Worm (Caenorhabditis elegans) whole organism, L2 larva: ENCODE measurements around the gene R13H4.7.

Experiments used
- C34F6.9 ChIP-seq: fragments of 150-350 bp; optimal IDR thresholded peaks from 2 replicates; lab custom pipeline; 2014; ENCODE audit warnings: missing biosample characterization, missing genetic modification characterization
- F13H6.1 ChIP-seq: sonication (generic microtip); optimal IDR thresholded peaks from 2 replicates; lab custom pipeline; 2016; ENCODE audit warnings: missing genetic modification characterization, missing compliant biosample characterization
- R02D3.7 ChIP-seq: fragments of 150-350 bp; optimal IDR thresholded peaks from 2 replicates; lab custom pipeline; 2014; ENCODE audit warnings: missing biosample characterization, missing genetic modification characterization
- Y55F3AM.14 ChIP-seq: fragments of 200-800 bp; sonication (Bioruptor generic); optimal IDR thresholded peaks from 2 replicates; lab custom pipeline; 2018; ENCODE audit warnings: mild to moderate bottlenecking, missing genetic modification characterization, missing compliant biosample characterization
- ZK546.5 ChIP-seq: sonication (generic microtip); optimal IDR thresholded peaks from 2 replicates; lab custom pipeline; 2017; ENCODE audit warnings: missing biosample characterization, missing genetic modification characterization
- aly-2 ChIP-seq: fragments of 150-350 bp; optimal IDR thresholded peaks from 2 replicates; lab custom pipeline; 2014; ENCODE audit warnings: missing biosample characterization, missing genetic modification characterization
- ama-1 ChIP-seq: fragments of 150-350 bp; optimal IDR thresholded peaks from 2 replicates; lab custom pipeline; 2018; ENCODE audit warnings: inconsistent platforms
- blmp-1 ChIP-seq: sonication (generic microtip); optimal IDR thresholded peaks from 2 replicates; lab custom pipeline; 2017; ENCODE audit warnings: missing genetic modification characterization, mild to moderate bottlenecking, missing compliant biosample characterization, antibody characterized with exemption, moderate library complexity; ENCODE audit not compliant: insufficient read depth
- ceh-16 ChIP-seq: fragments of 150-350 bp; optimal IDR thresholded peaks from 2 replicates; lab custom pipeline; 2014; ENCODE audit warnings: missing biosample characterization, missing genetic modification characterization
- ceh-82 ChIP-seq: fragments of 150-350 bp; optimal IDR thresholded peaks from 2 replicates; lab custom pipeline; 2014; ENCODE audit warnings: missing biosample characterization, missing genetic modification characterization
- crh-2 ChIP-seq: sonication (generic microtip); optimal IDR thresholded peaks from 2 replicates; lab custom pipeline; 2017; ENCODE audit warnings: missing biosample characterization, missing genetic modification characterization
- dmd-4 ChIP-seq: sonication (generic microtip); optimal IDR thresholded peaks from 2 replicates; lab custom pipeline; 2017; ENCODE audit warnings: missing biosample characterization, missing genetic modification characterization
- egl-27 ChIP-seq: sonication (generic microtip); optimal IDR thresholded peaks from 3 replicates; lab custom pipeline; 2017; ENCODE audit warnings: missing biosample characterization, missing genetic modification reagents, missing genetic modification characterization
- elt-1 ChIP-seq: fragments of 150-350 bp; optimal IDR thresholded peaks from 2 replicates; lab custom pipeline; 2014; ENCODE audit warnings: missing biosample characterization, missing genetic modification characterization
- elt-3 ChIP-seq: sonication (generic microtip); optimal IDR thresholded peaks from 2 replicates; lab custom pipeline; 2017; ENCODE audit warnings: missing biosample characterization, missing genetic modification characterization
- fos-1 ChIP-seq: fragments of 150-350 bp; optimal IDR thresholded peaks from 2 replicates; lab custom pipeline; 2014; ENCODE audit warnings: missing biosample characterization, missing genetic modification characterization
- lin-11 ChIP-seq: fragments of 150-350 bp; sonication (generic microtip); optimal IDR thresholded peaks from 2 replicates; lab custom pipeline; 2014; ENCODE audit warnings: missing biosample characterization, missing genetic modification characterization, inconsistent platforms, mixed read lengths
- lin-13 ChIP-seq: fragments of 150-350 bp; optimal IDR thresholded peaks from 2 replicates; lab custom pipeline; 2014; ENCODE audit warnings: missing biosample characterization, missing genetic modification reagents, missing genetic modification characterization
- lin-39 ChIP-seq: fragments of 150-350 bp; optimal IDR thresholded peaks from 2 replicates; lab custom pipeline; 2014; ENCODE audit warnings: missing biosample characterization, missing genetic modification reagents, missing genetic modification characterization
- lsy-2 ChIP-seq, 2 experiments: fragments of 150-350 bp in 1 of 2; sonication (generic microtip) in 1 of 2; optimal IDR thresholded peaks; 2 replicates each; lab custom pipeline; 2014 to 2017; ENCODE audit warnings: missing biosample characterization in 2 of 2, missing genetic modification characterization in 2 of 2
- mab-5 ChIP-seq: fragments of 150-350 bp; optimal IDR thresholded peaks from 2 replicates; lab custom pipeline; 2014; ENCODE audit warnings: missing biosample characterization, missing genetic modification characterization
- mbf-1 ChIP-seq: sonication (generic microtip); optimal IDR thresholded peaks from 2 replicates; lab custom pipeline; 2017; ENCODE audit warnings: missing biosample characterization, missing genetic modification characterization
- mdl-1 ChIP-seq, 2 experiments: fragments of 150-350 bp in 1 of 2; sonication (generic microtip) in 1 of 2; optimal IDR thresholded peaks; 2 replicates each; lab custom pipeline; 2017; ENCODE audit warnings: missing biosample characterization in 2 of 2, missing genetic modification characterization in 2 of 2
- nhr-10 ChIP-seq: sonication (generic microtip); optimal IDR thresholded peaks from 2 replicates; lab custom pipeline; 2017; ENCODE audit warnings: missing biosample characterization, missing genetic modification characterization
- nhr-11 ChIP-seq: fragments of 150-350 bp; optimal IDR thresholded peaks from 2 replicates; lab custom pipeline; 2014; ENCODE audit warnings: missing biosample characterization, missing genetic modification characterization
- nhr-12 ChIP-seq: fragments of 150-350 bp; optimal IDR thresholded peaks from 2 replicates; lab custom pipeline; 2014; ENCODE audit warnings: missing biosample characterization, missing genetic modification characterization
- nhr-129 ChIP-seq: fragments of 150-350 bp; optimal IDR thresholded peaks from 2 replicates; lab custom pipeline; 2014; ENCODE audit warnings: missing biosample characterization, missing genetic modification characterization
- nhr-21 ChIP-seq: fragments of 150-350 bp; optimal IDR thresholded peaks from 2 replicates; lab custom pipeline; 2014; ENCODE audit warnings: missing biosample characterization, missing genetic modification characterization
- nhr-23 ChIP-seq: fragments of 150-350 bp; optimal IDR thresholded peaks from 2 replicates; lab custom pipeline; 2014; ENCODE audit warnings: missing biosample characterization, missing genetic modification reagents, missing genetic modification characterization
- nhr-237 ChIP-seq: fragments of 150-350 bp; optimal IDR thresholded peaks from 2 replicates; lab custom pipeline; 2014; ENCODE audit warnings: missing biosample characterization, missing genetic modification characterization
- nhr-25 ChIP-seq: fragments of 150-350 bp; sonication (generic microtip); optimal IDR thresholded peaks from 3 replicates; lab custom pipeline; 2014; ENCODE audit warnings: missing biosample characterization, missing genetic modification characterization
- nhr-6 ChIP-seq: fragments of 150-350 bp; optimal IDR thresholded peaks from 2 replicates; lab custom pipeline; 2014; ENCODE audit warnings: missing biosample characterization, missing genetic modification characterization
- nhr-77 ChIP-seq: fragments of 150-350 bp; optimal IDR thresholded peaks from 2 replicates; lab custom pipeline; 2014; ENCODE audit warnings: missing biosample characterization, missing genetic modification characterization
- peb-1 ChIP-seq: fragments of 150-350 bp; optimal IDR thresholded peaks from 2 replicates; lab custom pipeline; 2014; ENCODE audit warnings: missing biosample characterization, missing genetic modification characterization
- skn-1 ChIP-seq: sonication (generic microtip); optimal IDR thresholded peaks from 2 replicates; lab custom pipeline; 2017; ENCODE audit warnings: missing biosample characterization, missing genetic modification characterization
- sma-3 ChIP-seq: sonication (generic microtip); optimal IDR thresholded peaks from 2 replicates; lab custom pipeline; 2016; ENCODE audit warnings: missing genetic modification reagents, missing genetic modification characterization, missing compliant biosample characterization
- sma-9 ChIP-seq, 2 experiments: fragments of 150-350 bp in 1 of 2; sonication (generic microtip) in 1 of 2; optimal IDR thresholded peaks; 2 replicates each; lab custom pipeline; 2014 to 2016; ENCODE audit warnings: missing genetic modification characterization in 2 of 2, mild to moderate bottlenecking in 1 of 2, missing biosample characterization in 1 of 2, missing compliant biosample characterization in 1 of 2, missing genetic modification reagents in 1 of 2, moderate library complexity in 1 of 2
- snpc-4 ChIP-seq: fragments of 150-350 bp; optimal IDR thresholded peaks from 2 replicates; lab custom pipeline; 2014; ENCODE audit warnings: missing biosample characterization, missing genetic modification characterization
- unc-39 ChIP-seq: fragments of 150-350 bp; optimal IDR thresholded peaks from 2 replicates; lab custom pipeline; 2014; ENCODE audit warnings: missing biosample characterization, missing genetic modification characterization
- unc-55 ChIP-seq: fragments of 150-350 bp; sonication (generic microtip); optimal IDR thresholded peaks from 3 replicates; lab custom pipeline; 2014; ENCODE audit warnings: missing biosample characterization, missing genetic modification reagents, missing genetic modification characterization
- unc-62 ChIP-seq: fragments of 150-350 bp; optimal IDR thresholded peaks from 2 replicates; lab custom pipeline; 2014; ENCODE audit warnings: missing biosample characterization, missing genetic modification reagents, missing genetic modification characterization
- zag-1 ChIP-seq: fragments of 150-350 bp; optimal IDR thresholded peaks from 2 replicates; lab custom pipeline; 2014; ENCODE audit warnings: missing biosample characterization, missing genetic modification characterization
- ztf-1 ChIP-seq: fragments of 200-800 bp; sonication (Bioruptor generic); conservative IDR thresholded peaks from 2 replicates; pipeline ENCODE4 v1.3.6; 2022; ENCODE audit warnings: missing genetic modification characterization, missing compliant biosample characterization
- ztf-11 ChIP-seq: sonication (generic microtip); optimal IDR thresholded peaks from 2 replicates; lab custom pipeline; 2017; ENCODE audit warnings: missing biosample characterization, missing genetic modification characterization
- ztf-4 ChIP-seq: fragments of 150-350 bp; optimal IDR thresholded peaks from 2 replicates; lab custom pipeline; 2014; ENCODE audit warnings: missing biosample characterization, missing genetic modification characterization

The R13H4.7 gene

DNA sequence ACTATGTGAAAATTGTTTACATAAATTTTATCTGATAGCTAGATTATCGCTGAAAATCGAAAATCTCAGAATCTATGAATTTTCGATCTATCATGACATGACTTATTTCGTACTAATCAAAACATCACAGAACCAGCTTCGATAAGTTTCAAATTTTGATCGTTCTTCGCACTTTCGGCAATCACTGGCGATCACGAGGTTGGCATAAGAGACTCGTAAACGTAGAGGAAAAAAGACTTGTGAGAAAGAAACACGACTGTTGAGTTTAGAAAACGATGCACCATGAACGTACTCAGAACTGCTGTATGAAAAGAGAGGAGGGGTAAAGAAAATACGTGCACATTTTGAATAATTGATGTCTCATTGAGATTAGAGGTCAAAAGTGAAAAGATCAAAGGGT, 44.1 kb downstream of the R13H4.7 start (continued):
- no peak for TF ChIP-seq nhr-12 (tag; lab: Kevin White, UChicago)
- TF ChIP-seq sma-3 (GFP tag; lab: Kevin White, UChicago), result peak; percentile 84
- TF ChIP-seq ZK546.5 (tag; lab: Kevin White, UChicago), result no peak
- no peak for TF ChIP-seq unc-39 (tag; lab: Kevin White, UChicago)
- TF ChIP-seq nhr-11, result no peak
- TF ChIP-seq lin-11, result no peak
- peak; percentile 31 to 41 for TF ChIP-seq mdl-1 (tag; optimal IDR thresholded peaks at IDR 0.05; lab: Kevin White, UChicago)
- no peak for TF ChIP-seq dmd-4 (tag; lab: Kevin White, UChicago)
- peak; percentile 34 for TF ChIP-seq lin-39 (tag; lab: Kevin White, UChicago)
- peak; percentile 61 for TF ChIP-seq lin-13
- no peak for TF ChIP-seq ztf-1 (GFP tag; lab: Robert Waterston, UW)
- peak; percentile 77 for TF ChIP-seq C34F6.9 (tag; lab: Kevin White, UChicago)
- TF ChIP-seq ama-1 (lab: Kevin White, UChicago), result peak; percentile 45
- peak; percentile 78 for TF ChIP-seq ztf-4 (tag; lab: Kevin White, UChicago)
- TF ChIP-seq lsy-2 (tag; optimal IDR thresholded peaks at IDR 0.05; lab: Kevin White, UChicago), result peak in 1 of 2 experiments; percentile 79
- no peak for TF ChIP-seq unc-55 (GFP tag; lab: Kevin White, UChicago)
- TF ChIP-seq skn-1 (tag; lab: Kevin White, UChicago), result no peak
- no peak for TF ChIP-seq Y55F3AM.14 (GFP tag; lab: Kevin White, UChicago)
- TF ChIP-seq fos-1 (tag; lab: Kevin White, UChicago), result peak; percentile 84

DNA sequence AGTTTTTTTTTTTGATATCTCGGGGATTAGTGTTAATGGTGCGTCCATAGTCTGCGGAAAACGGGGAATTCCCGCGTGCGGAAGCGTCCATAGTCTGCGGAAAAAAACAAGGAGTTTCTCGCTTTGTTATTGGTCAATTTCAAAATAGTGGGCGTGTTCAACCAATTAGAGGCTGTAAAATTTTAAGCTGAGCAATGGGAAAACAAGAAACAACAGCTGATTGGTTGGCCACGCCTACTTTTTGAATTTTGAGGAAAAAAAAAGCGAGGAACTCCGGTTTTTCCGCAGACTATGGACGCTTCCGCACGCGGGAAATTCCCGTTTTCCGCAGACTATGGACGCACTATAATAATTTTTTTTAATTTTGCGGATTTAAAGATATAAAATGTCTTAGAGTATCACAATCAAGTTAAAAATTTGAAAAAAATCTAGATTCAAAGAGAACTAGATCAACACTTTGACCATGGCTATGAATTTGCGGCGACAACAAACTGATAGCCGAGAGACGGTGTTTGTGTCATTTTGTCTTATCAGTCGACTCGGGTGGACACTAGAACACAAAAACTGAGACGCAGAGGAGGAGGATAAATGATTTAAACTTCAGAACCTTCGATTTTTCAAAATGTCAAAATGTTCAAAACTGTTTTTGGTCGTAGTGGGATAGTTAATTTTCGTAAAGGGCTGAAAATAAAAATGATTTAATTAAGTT, 44.8 kb downstream of the R13H4.7 start:
- TF ChIP-seq fos-1 (tag; lab: Kevin White, UChicago) (peak; percentile 54), ama-1 (lab: Kevin White, UChicago) (peak; percentile 6)
- TF ChIP-seq, all 48 proteins: peak for 2; not testable (repeated sequence) for 46

DNA sequence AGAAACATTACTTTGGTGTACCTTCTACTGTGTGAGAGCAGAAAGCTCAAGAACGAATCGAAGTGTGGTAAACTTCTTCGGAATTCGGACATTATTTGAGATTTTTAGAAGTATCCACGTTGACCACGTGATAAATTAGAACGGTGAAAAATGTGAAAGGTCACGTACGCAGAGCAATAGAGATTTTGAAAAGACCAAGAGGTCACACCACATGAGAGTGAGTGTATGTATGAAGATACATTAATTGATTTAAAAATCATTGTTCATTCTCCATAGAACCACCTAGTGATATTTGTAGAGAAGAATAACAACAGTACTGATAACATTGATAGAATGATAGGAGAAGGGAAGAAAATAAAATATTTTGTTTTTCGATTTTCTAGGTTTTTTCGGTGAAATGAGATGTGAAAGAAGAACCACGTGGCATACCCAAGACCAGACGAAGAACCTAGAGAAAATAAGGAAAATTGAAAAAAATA, 45.5 kb downstream of the R13H4.7 start, which contains the start of gene pyc-1:
Gene pyc-1, minus strand, starts transcription at position 69 of the 479 bp plus-strand sequence.
- no peak for TF ChIP-seq unc-62 (GFP tag; lab: Kevin White, UChicago)
- no peak for TF ChIP-seq ztf-11 (tag; lab: Kevin White, UChicago)
- TF ChIP-seq ceh-82, result no peak
- peak; percentile 45 for TF ChIP-seq nhr-6 (tag; lab: Kevin White, UChicago)
- TF ChIP-seq ztf-1 (GFP tag; lab: Robert Waterston, UW), result no peak
- TF ChIP-seq sma-3 (GFP tag; lab: Kevin White, UChicago), result peak; percentile 37
- TF ChIP-seq ama-1 (lab: Kevin White, UChicago), result no peak
- TF ChIP-seq ztf-4 (tag; lab: Kevin White, UChicago), result peak; percentile 80
- peak; percentile 59 for TF ChIP-seq nhr-25 (tag; lab: Kevin White, UChicago)
- TF ChIP-seq nhr-21 (tag; lab: Kevin White, UChicago), result peak; percentile 25
- peak in 1 of 2 experiments; percentile 62 for TF ChIP-seq lsy-2 (tag; optimal IDR thresholded peaks at IDR 0.05; lab: Kevin White, UChicago)
- TF ChIP-seq lin-39 (tag; lab: Kevin White, UChicago), result no peak
- TF ChIP-seq snpc-4 (tag; lab: Kevin White, UChicago), result no peak
- no peak for TF ChIP-seq elt-3 (tag; lab: Kevin White, UChicago)
- TF ChIP-seq zag-1 (tag; lab: Kevin White, UChicago), result no peak
- TF ChIP-seq unc-55 (GFP tag; lab: Kevin White, UChicago), result no peak
- TF ChIP-seq egl-27, result no peak
- no peak for TF ChIP-seq nhr-23 (tag; lab: Kevin White, UChicago)
- TF ChIP-seq R02D3.7 (tag; lab: Kevin White, UChicago), result no peak
- TF ChIP-seq blmp-1 (tag; lab: Kevin White, UChicago), result no peak
- TF ChIP-seq lin-11, result no peak
- TF ChIP-seq unc-39 (tag; lab: Kevin White, UChicago), result no peak
- peak; percentile 54 for TF ChIP-seq C34F6.9 (tag; lab: Kevin White, UChicago)
- no peak for TF ChIP-seq mbf-1 (tag; lab: Kevin White, UChicago)
- no peak for TF ChIP-seq nhr-11
- peak; percentile 12 for TF ChIP-seq skn-1 (tag; lab: Kevin White, UChicago)
- peak; percentile 76 for TF ChIP-seq lin-13
- TF ChIP-seq sma-9 (GFP tag; optimal IDR thresholded peaks at IDR 0.05; lab: Kevin White, UChicago), result peak; percentile 40
- no peak for TF ChIP-seq sma-9 (tag; optimal IDR thresholded peaks at IDR 0.05; lab: Kevin White, UChicago)
- TF ChIP-seq mdl-1 (tag; optimal IDR thresholded peaks at IDR 0.05; lab: Kevin White, UChicago), result peak in 1 of 2 experiments; percentile 36
- TF ChIP-seq aly-2, result no peak
- no peak for TF ChIP-seq ceh-16 (tag; lab: Kevin White, UChicago)
- TF ChIP-seq peb-1 (tag; lab: Kevin White, UChicago), result no peak
- no peak for TF ChIP-seq dmd-4 (tag; lab: Kevin White, UChicago)
- TF ChIP-seq F13H6.1 (tag; lab: Kevin White, UChicago), result peak; percentile 33
- TF ChIP-seq crh-2 (tag; lab: Kevin White, UChicago), result peak; percentile 82
- TF ChIP-seq mab-5 (tag; lab: Kevin White, UChicago), result no peak
- no peak for TF ChIP-seq Y55F3AM.14 (GFP tag; lab: Kevin White, UChicago)
- TF ChIP-seq nhr-10 (tag; lab: Kevin White, UChicago), result no peak
- TF ChIP-seq nhr-77 (tag; lab: Kevin White, UChicago), result no peak
- peak; percentile 85 for TF ChIP-seq nhr-129
- no peak for TF ChIP-seq elt-1
- TF ChIP-seq nhr-237 (tag; lab: Kevin White, UChicago), result no peak
- TF ChIP-seq ZK546.5 (tag; lab: Kevin White, UChicago), result no peak
- TF ChIP-seq fos-1 (tag; lab: Kevin White, UChicago), result peak; percentile 32
